Fruit fly (Drosophila melanogaster) whole organism, adult: ENCODE results near the gene CG7367.
A peak's percentile ranks its signal among the peaks of the same experiment; 100 is the strongest.

ENCODE experiments used
- CG11617 ChIP-seq: fragments of 200-800 bp; sonication (Bioruptor generic); optimal IDR thresholded peaks from 2 replicates; lab custom pipeline; 2017; ENCODE audit warnings: mild to moderate bottlenecking, missing biosample characterization, missing genetic modification reagents, missing genetic modification characterization
- CG12768 ChIP-seq: fragments of 200-800 bp; sonication (Bioruptor generic); optimal IDR thresholded peaks from 2 replicates; lab custom pipeline; 2017; ENCODE audit warnings: missing biosample characterization, missing genetic modification characterization, mild to moderate bottlenecking, moderate library complexity, missing genetic modification reagents
- CG14711 ChIP-seq: fragments of 200-800 bp; sonication (Bioruptor generic); optimal IDR thresholded peaks from 2 replicates; lab custom pipeline; 2018; ENCODE audit warnings: missing biosample characterization, mild to moderate bottlenecking, missing genetic modification characterization, moderate library complexity
- CG1620 ChIP-seq: fragments of 200-800 bp; sonication (Bioruptor generic); optimal IDR thresholded peaks from 2 replicates; lab custom pipeline; 2016; ENCODE audit warnings: missing biosample characterization, missing genetic modification characterization
- CG33017 ChIP-seq: fragments of 200-800 bp; sonication (Bioruptor generic); optimal IDR thresholded peaks from 2 replicates; lab custom pipeline; 2018; ENCODE audit warnings: missing biosample characterization, mild to moderate bottlenecking, missing genetic modification characterization, moderate library complexity
- CG5204 ChIP-seq: fragments of 200-800 bp; sonication (Bioruptor generic); optimal IDR thresholded peaks from 2 replicates; lab custom pipeline; 2016; ENCODE audit warnings: missing biosample characterization, missing genetic modification characterization
- CG7045 ChIP-seq: fragments of 200-800 bp; sonication (Bioruptor generic); optimal IDR thresholded peaks from 2 replicates; lab custom pipeline; 2017; ENCODE audit warnings: missing biosample characterization, mild to moderate bottlenecking, missing genetic modification characterization
- CG7101 ChIP-seq: fragments of 200-800 bp; sonication (Bioruptor generic); optimal IDR thresholded peaks from 2 replicates; lab custom pipeline; 2018; ENCODE audit warnings: missing biosample characterization, mild to moderate bottlenecking, missing genetic modification characterization, moderate library complexity
- Clk ChIP-seq: fragments of 200-800 bp; sonication (Bioruptor generic); optimal IDR thresholded peaks from 2 replicates; lab custom pipeline; 2017; ENCODE audit warnings: missing biosample characterization, missing genetic modification characterization
- Crg-1 ChIP-seq: fragments of 200-800 bp; sonication (Bioruptor generic); optimal IDR thresholded peaks from 2 replicates; lab custom pipeline; 2016; ENCODE audit warnings: missing biosample characterization, missing genetic modification characterization
- Hr96 ChIP-seq: fragments of 200-800 bp; sonication (Bioruptor generic); optimal IDR thresholded peaks from 2 replicates; lab custom pipeline; 2016; ENCODE audit warnings: missing biosample characterization, missing genetic modification characterization
- Mnt ChIP-seq: fragments of 200-800 bp; sonication (Bioruptor generic); optimal IDR thresholded peaks from 2 replicates; lab custom pipeline; 2016; ENCODE audit warnings: missing biosample characterization, mild to moderate bottlenecking, missing genetic modification characterization
- bab1 ChIP-seq: fragments of 200-800 bp; sonication (Bioruptor generic); optimal IDR thresholded peaks from 3 replicates; lab custom pipeline; 2019; ENCODE audit warnings: missing biosample characterization, mild to moderate bottlenecking, missing genetic modification characterization, moderate library complexity
- cic ChIP-seq: fragments of 200-800 bp; sonication (Bioruptor generic); optimal IDR thresholded peaks from 2 replicates; lab custom pipeline; 2017; ENCODE audit warnings: missing biosample characterization, mild to moderate bottlenecking, missing genetic modification characterization, moderate library complexity
- cnc ChIP-seq, 2 experiments: fragments of >200 bp; optimal IDR thresholded peaks; 2 replicates each; lab custom pipeline; 2017
- kay ChIP-seq: fragments of 200-800 bp; sonication (Bioruptor generic); peaks from one replicate; lab custom pipeline; 2016; ENCODE audit warnings: missing biosample characterization, missing genetic modification characterization, borderline replicate concordance
- ovo ChIP-seq: fragments of 200-800 bp; sonication (Bioruptor generic); optimal IDR thresholded peaks from 2 replicates; lab custom pipeline; 2016; ENCODE audit warnings: missing biosample characterization, missing genetic modification characterization
- pad ChIP-seq: fragments of 200-800 bp; sonication (Bioruptor generic); optimal IDR thresholded peaks from 3 replicates; lab custom pipeline; 2017; ENCODE audit warnings: missing biosample characterization, missing genetic modification characterization, mild to moderate bottlenecking, moderate library complexity, missing genetic modification reagents
- tj ChIP-seq: fragments of 200-800 bp; sonication (Bioruptor generic); optimal IDR thresholded peaks from 3 replicates; lab custom pipeline; 2017; ENCODE audit warnings: missing biosample characterization, mild to moderate bottlenecking, missing genetic modification characterization, moderate library complexity
- toe ChIP-seq: fragments of 200-800 bp; sonication (Bioruptor generic); optimal IDR thresholded peaks from 2 replicates; lab custom pipeline; 2016; ENCODE audit warnings: missing biosample characterization, missing genetic modification characterization

The CG7367 gene

dm6 chr2L:8039688-8040087, at the start of gene CG7367:
TSS of gene CG7367 (minus strand) at chr2L:8039788.
- TF ChIP-seq CG1620 (GFP tag; lab: Kevin White, UChicago) (no peak), Hr96 (GFP tag; lab: Kevin White, UChicago) (no peak), cnc (optimal IDR thresholded peaks at IDR 0.05; lab: Kevin White, UChicago) (no peak), bab1 (no peak), pad (no peak), cic (GFP tag; lab: Kevin White, UChicago) (no peak), CG7101 (no peak), tj (GFP tag; lab: Kevin White, UChicago) (no peak), CG11617 (GFP tag; lab: Kevin White, UChicago) (no peak)

- peak; percentile 24 for TF ChIP-seq CG14711
- no peak for TF ChIP-seq CG7045
- no peak for TF ChIP-seq Hr96 (GFP tag; lab: Kevin White, UChicago)
- peak; percentile 21 for TF ChIP-seq bab1
- TF ChIP-seq CG12768 (GFP tag; lab: Kevin White, UChicago), result peak; percentile 36
- TF ChIP-seq cnc (optimal IDR thresholded peaks at IDR 0.05; lab: Kevin White, UChicago), result no peak
- TF ChIP-seq toe (GFP tag; lab: Kevin White, UChicago), result no peak
- peak; percentile 55 for TF ChIP-seq CG11617 (GFP tag; lab: Kevin White, UChicago)
- no peak for TF ChIP-seq Crg-1 (GFP tag; lab: Kevin White, UChicago)
- TF ChIP-seq tj (GFP tag; lab: Kevin White, UChicago), result peak; percentile 80
- no peak for TF ChIP-seq pad
- TF ChIP-seq CG33017 (tag; lab: Kevin White, UChicago), result peak; percentile 62
- no peak for TF ChIP-seq CG5204 (GFP tag; lab: Kevin White, UChicago)
- TF ChIP-seq ovo, result no peak
- no peak for TF ChIP-seq CG1620 (GFP tag; lab: Kevin White, UChicago)
- TF ChIP-seq kay (GFP tag; lab: Kevin White, UChicago), result no peak
- no peak for TF ChIP-seq CG7101
- TF ChIP-seq Clk, result no peak
- TF ChIP-seq cic (GFP tag; lab: Kevin White, UChicago), result peak; percentile 61
- peak; percentile 63 for TF ChIP-seq Mnt
Observed at dm6 chr2L:8088025-8088789, 48.6 kb upstream of the CG7367 start.

dm6 chr2L:8087468-8087789, 47.8 kb upstream of the CG7367 start:
- TF ChIP-seq CG5204 (GFP tag; lab: Kevin White, UChicago) (no peak), kay (GFP tag; lab: Kevin White, UChicago) (peak; percentile 68), CG1620 (GFP tag; lab: Kevin White, UChicago) (no peak), CG11617 (GFP tag; lab: Kevin White, UChicago) (peak; percentile 10), CG12768 (GFP tag; lab: Kevin White, UChicago) (no peak), Mnt (no peak), cnc (optimal IDR thresholded peaks at IDR 0.05; lab: Kevin White, UChicago) (peak in 1 of 2 experiments; percentile 44), Crg-1 (GFP tag; lab: Kevin White, UChicago) (no peak)

dm6 chr2L:8086736-8087467, 47.3 kb upstream of the CG7367 start:
- TF ChIP-seq Mnt (peak; percentile 27), bab1 (no peak), cnc (optimal IDR thresholded peaks at IDR 0.05; lab: Kevin White, UChicago) (no peak), Crg-1 (GFP tag; lab: Kevin White, UChicago) (no peak), CG1620 (GFP tag; lab: Kevin White, UChicago) (no peak), CG7045 (peak; percentile 21), toe (GFP tag; lab: Kevin White, UChicago) (no peak), pad (no peak), CG5204 (GFP tag; lab: Kevin White, UChicago) (no peak), CG7101 (peak; percentile 38), cic (GFP tag; lab: Kevin White, UChicago) (peak; percentile 21), tj (GFP tag; lab: Kevin White, UChicago) (peak; percentile 2), CG11617 (GFP tag; lab: Kevin White, UChicago) (peak; percentile 55), CG12768 (GFP tag; lab: Kevin White, UChicago) (peak; percentile 52), ovo (no peak), Clk (peak; percentile 18), CG14711 (peak; percentile 25), Hr96 (GFP tag; lab: Kevin White, UChicago) (no peak), CG33017 (tag; lab: Kevin White, UChicago) (peak; percentile 48), kay (GFP tag; lab: Kevin White, UChicago) (peak; percentile 93)

- TF ChIP-seq kay (GFP tag; lab: Kevin White, UChicago) (no peak), CG7045 (no peak), cnc (optimal IDR thresholded peaks at IDR 0.05; lab: Kevin White, UChicago) (no peak), Crg-1 (GFP tag; lab: Kevin White, UChicago) (no peak), Hr96 (GFP tag; lab: Kevin White, UChicago) (no peak), Mnt (no peak), CG11617 (GFP tag; lab: Kevin White, UChicago) (no peak), toe (GFP tag; lab: Kevin White, UChicago) (no peak), cic (GFP tag; lab: Kevin White, UChicago) (no peak), bab1 (no peak), CG5204 (GFP tag; lab: Kevin White, UChicago) (no peak), tj (GFP tag; lab: Kevin White, UChicago) (no peak), pad (no peak), CG12768 (GFP tag; lab: Kevin White, UChicago) (no peak), CG1620 (GFP tag; lab: Kevin White, UChicago) (no peak), CG33017 (tag; lab: Kevin White, UChicago) (no peak)
Observed at dm6 chr2L:8085466-8086164, 46.0 kb upstream of the CG7367 start.
